Fruit fly (Drosophila melanogaster) whole organism, embryonic: Measurements from ENCODE around the gene CG46303.

Experiments used
- Antp ChIP-seq: fragments of 200-800 bp; sonication (Bioruptor generic); optimal IDR thresholded peaks from 3 replicates; lab custom pipeline; 2016; ENCODE audit warnings: missing biosample characterization, missing genetic modification characterization
- B-H2 ChIP-seq: fragments of 200-800 bp; sonication (Bioruptor generic); optimal IDR thresholded peaks from 2 replicates; lab custom pipeline; 2018; ENCODE audit warnings: missing biosample characterization, mild to moderate bottlenecking, missing genetic modification characterization
- C15 ChIP-seq: fragments of 200-800 bp; sonication (Bioruptor generic); IDR thresholded peaks from 3 replicates; pipeline ENCODE4 v1.3.6; 2022; ENCODE audit warnings: missing biosample characterization, missing genetic modification characterization
- CG10274 ChIP-seq: fragments of 200-800 bp; sonication (Bioruptor generic); optimal IDR thresholded peaks from 3 replicates; lab custom pipeline; 2017; ENCODE audit warnings: missing biosample characterization, mild to moderate bottlenecking, missing genetic modification characterization
- CG10321 ChIP-seq: fragments of 200-800 bp; sonication (Bioruptor generic); IDR thresholded peaks from 2 replicates; pipeline ENCODE4 v1.3.6; 2022; ENCODE audit warnings: missing biosample characterization, missing genetic modification characterization
- CG10543 ChIP-seq: fragments of 200-800 bp; sonication (Bioruptor generic); optimal IDR thresholded peaks from 3 replicates; lab custom pipeline; 2017; ENCODE audit warnings: missing biosample characterization, mild to moderate bottlenecking, missing genetic modification characterization, moderate library complexity
- CG12219 ChIP-seq: fragments of 200-800 bp; sonication (Bioruptor generic); optimal IDR thresholded peaks from 3 replicates; lab custom pipeline; 2018; ENCODE audit warnings: missing biosample characterization, mild to moderate bottlenecking, missing genetic modification characterization
- CG13123 ChIP-seq: fragments of 200-800 bp; sonication (Bioruptor generic); optimal IDR thresholded peaks from 2 replicates; lab custom pipeline; 2016; ENCODE audit warnings: missing biosample characterization, missing genetic modification characterization
- CG14014 ChIP-seq: fragments of 200-800 bp; sonication (Bioruptor generic); IDR thresholded peaks from 2 replicates; pipeline ENCODE4 v1.3.6; 2022; ENCODE audit warnings: missing biosample characterization, missing genetic modification characterization
- CG14860 ChIP-seq: fragments of 200-800 bp; sonication (Bioruptor generic); IDR thresholded peaks from 3 replicates; pipeline ENCODE4 v1.3.6; 2022; ENCODE audit warnings: missing biosample characterization, missing genetic modification characterization; ENCODE audit not compliant: partially characterized antibody
- CG17359 ChIP-seq: fragments of 200-800 bp; sonication (Bioruptor generic); optimal IDR thresholded peaks from 3 replicates; lab custom pipeline; 2018; ENCODE audit warnings: missing biosample characterization, mild to moderate bottlenecking, missing genetic modification characterization, moderate library complexity
- CG17361 ChIP-seq: fragments of 200-800 bp; sonication (Bioruptor generic); IDR thresholded peaks from 3 replicates; pipeline ENCODE4 v1.3.6; 2022; ENCODE audit warnings: missing biosample characterization, missing genetic modification characterization
- CG17829 ChIP-seq: fragments of 200-800 bp; optimal IDR thresholded peaks from 2 replicates; lab custom pipeline; 2019; ENCODE audit warnings: missing biosample characterization, mild to moderate bottlenecking, missing genetic modification characterization, moderate library complexity
- CG1792 ChIP-seq: fragments of 200-800 bp; sonication (Bioruptor generic); optimal IDR thresholded peaks from 2 replicates; lab custom pipeline; 2016; ENCODE audit warnings: missing biosample characterization, missing genetic modification characterization
- CG2129 ChIP-seq: fragments of 200-800 bp; sonication (Bioruptor generic); IDR thresholded peaks from 2 replicates; pipeline ENCODE4 v1.3.6; 2022; ENCODE audit warnings: missing biosample characterization, missing genetic modification characterization; ENCODE audit not compliant: partially characterized antibody
- CG2712 ChIP-seq: fragments of 200-800 bp; optimal IDR thresholded peaks from 3 replicates; lab custom pipeline; 2019; ENCODE audit warnings: missing biosample characterization, mild to moderate bottlenecking, missing genetic modification characterization, moderate library complexity
- CG31224 ChIP-seq: fragments of 200-800 bp; sonication (Bioruptor generic); IDR thresholded peaks from 2 replicates; pipeline ENCODE4 v1.3.6; 2022; ENCODE audit warnings: missing biosample characterization, missing genetic modification characterization
- CG32532 ChIP-seq: fragments of 200-800 bp; sonication (Bioruptor generic); IDR thresholded peaks from 2 replicates; pipeline ENCODE4 v1.3.6; 2022; ENCODE audit warnings: missing biosample characterization, missing genetic modification characterization
- CG33213 ChIP-seq: fragments of 200-800 bp; sonication (Bioruptor generic); optimal IDR thresholded peaks from 3 replicates; lab custom pipeline; 2016; ENCODE audit warnings: missing biosample characterization, missing genetic modification characterization
- CG3726 ChIP-seq: fragments of 200-800 bp; sonication (Bioruptor generic); IDR thresholded peaks from 3 replicates; pipeline ENCODE4, ENCODE4 v1.3.6; 2022; ENCODE audit warnings: missing biosample characterization, missing genetic modification characterization
- CG4404 ChIP-seq: fragments of 200-800 bp; sonication (Bioruptor generic); IDR thresholded peaks from 2 replicates; pipeline ENCODE4 v1.3.6; 2022; ENCODE audit warnings: missing biosample characterization, missing genetic modification characterization
- CG8388 ChIP-seq: fragments of 200-800 bp; sonication (Bioruptor generic); optimal IDR thresholded peaks from 2 replicates; lab custom pipeline; 2019; ENCODE audit warnings: missing biosample characterization, mild to moderate bottlenecking, missing genetic modification characterization, moderate library complexity
- CG8765 ChIP-seq: fragments of 200-800 bp; sonication (Bioruptor generic); IDR thresholded peaks from 2 replicates; pipeline ENCODE4 v1.3.6; 2022; ENCODE audit warnings: missing biosample characterization, missing genetic modification characterization
- Dbx ChIP-seq: fragments of 200-800 bp; sonication (Bioruptor generic); IDR thresholded peaks from 3 replicates; pipeline ENCODE4 v1.3.6; 2022; ENCODE audit warnings: missing biosample characterization, missing genetic modification characterization
- E2f1 ChIP-seq: fragments of 200-800 bp; sonication (Bioruptor generic); IDR thresholded peaks from 2 replicates; pipeline ENCODE4 v1.3.6; 2022; ENCODE audit warnings: missing biosample characterization, missing genetic modification characterization
- Ets65A ChIP-seq: fragments of 200-800 bp; sonication (Bioruptor generic); peaks from one replicate; lab custom pipeline; 2016; ENCODE audit warnings: missing biosample characterization, missing genetic modification characterization
- Ets97D ChIP-seq: fragments of 200-800 bp; sonication (Bioruptor generic); optimal IDR thresholded peaks from 3 replicates; lab custom pipeline; 2016; ENCODE audit warnings: missing biosample characterization, missing genetic modification characterization
- HLH4C ChIP-seq: fragments of 200-800 bp; sonication (Bioruptor generic); IDR thresholded peaks from 3 replicates; pipeline ENCODE4 v1.3.6; 2022; ENCODE audit warnings: missing biosample characterization, missing genetic modification characterization; ENCODE audit not compliant: partially characterized antibody
- Myb ChIP-seq: fragments of 200-800 bp; sonication (Bioruptor generic); optimal IDR thresholded peaks from 2 replicates; lab custom pipeline; 2016; ENCODE audit warnings: missing biosample characterization, missing genetic modification characterization
- Sin3A ChIP-seq: fragments of >200 bp; optimal IDR thresholded peaks from 2 replicates; lab custom pipeline; 2018
- Six4 ChIP-seq: fragments of 200-800 bp; sonication (Bioruptor generic); optimal IDR thresholded peaks from 2 replicates; lab custom pipeline; 2016; ENCODE audit warnings: missing biosample characterization, missing genetic modification characterization
- Sox100B ChIP-seq: fragments of 200-800 bp; sonication (Bioruptor generic); optimal IDR thresholded peaks from 3 replicates; lab custom pipeline; 2018; ENCODE audit warnings: missing biosample characterization, mild to moderate bottlenecking, missing genetic modification characterization
- Trl ChIP-seq, 3 experiments: fragments of >200 bp in 2 of 3; fragments of 200-800 bp in 1 of 3; sonication (Bioruptor generic) in 1 of 3; optimal IDR thresholded peaks; 2 replicates in 1 of 3; 3 replicates in 2 of 3; lab custom pipeline; 2016 to 2017; ENCODE audit warnings: missing biosample characterization in 1 of 3, missing genetic modification characterization in 1 of 3
- ab ChIP-seq: fragments of 200-800 bp; sonication (Bioruptor generic); optimal IDR thresholded peaks from 2 replicates; lab custom pipeline; 2016; ENCODE audit warnings: missing biosample characterization, missing genetic modification characterization
- bowl ChIP-seq: fragments of 200-800 bp; sonication (Bioruptor generic); IDR thresholded peaks from 2 replicates; pipeline ENCODE4 v1.3.6; 2022; ENCODE audit warnings: missing biosample characterization, missing genetic modification characterization
- dmrt11E ChIP-seq: fragments of 200-800 bp; sonication (Bioruptor generic); optimal IDR thresholded peaks from 3 replicates; lab custom pipeline; 2018; ENCODE audit warnings: missing biosample characterization, mild to moderate bottlenecking, missing genetic modification characterization, moderate library complexity
- emc ChIP-seq: fragments of 200-800 bp; sonication (Bioruptor generic); optimal IDR thresholded peaks from 2 replicates; lab custom pipeline; 2016; ENCODE audit warnings: missing biosample characterization, missing genetic modification characterization
- exex ChIP-seq: fragments of 200-800 bp; sonication (Bioruptor generic); optimal IDR thresholded peaks from 4 replicates; lab custom pipeline; 2018; ENCODE audit warnings: missing biosample characterization, mild to moderate bottlenecking, missing genetic modification characterization, moderate library complexity
- ftz-f1 ChIP-seq: fragments of 200-800 bp; sonication (Bioruptor generic); optimal IDR thresholded peaks from 2 replicates; lab custom pipeline; 2016; ENCODE audit warnings: missing biosample characterization, missing genetic modification characterization
- gt ChIP-seq: fragments of 200-800 bp; sonication (Bioruptor generic); IDR thresholded peaks from 2 replicates; pipeline ENCODE4 v1.3.6; 2022; ENCODE audit warnings: missing biosample characterization, missing genetic modification characterization
- lbe ChIP-seq: fragments of 200-800 bp; sonication (Bioruptor generic); optimal IDR thresholded peaks from 2 replicates; lab custom pipeline; 2016; ENCODE audit warnings: missing biosample characterization, mild to moderate bottlenecking, missing genetic modification characterization
- lola ChIP-seq, 3 experiments: fragments of >200 bp in 2 of 3; fragments of 200-800 bp in 1 of 3; sonication (Bioruptor generic) in 1 of 3; optimal IDR thresholded peaks; 2 replicates each; lab custom pipeline; 2017 to 2019; ENCODE audit warnings: missing biosample characterization in 3 of 3, missing genetic modification characterization in 3 of 3, mild to moderate bottlenecking in 1 of 3, moderate library complexity in 1 of 3
- onecut ChIP-seq: fragments of 200-800 bp; sonication (Bioruptor generic); IDR thresholded peaks from 2 replicates; pipeline ENCODE4 v1.3.6; 2022; ENCODE audit warnings: missing biosample characterization, missing genetic modification characterization
- otp ChIP-seq: fragments of 200-800 bp; sonication (Bioruptor generic); IDR thresholded peaks from 3 replicates; pipeline ENCODE4, ENCODE4 v1.3.6; 2022; ENCODE audit warnings: missing biosample characterization, missing genetic modification characterization
- rib ChIP-seq: fragments of 200-800 bp; sonication (Bioruptor generic); IDR thresholded peaks from 2 replicates; pipeline ENCODE4 v1.3.6; 2022; ENCODE audit warnings: missing biosample characterization, missing genetic modification characterization
- scrt ChIP-seq: fragments of 200-800 bp; sonication (Bioruptor generic); optimal IDR thresholded peaks from 2 replicates; lab custom pipeline; 2018; ENCODE audit warnings: missing biosample characterization, mild to moderate bottlenecking, missing genetic modification characterization, moderate library complexity
- sim ChIP-seq: fragments of 200-800 bp; sonication (Bioruptor generic); IDR thresholded peaks from 2 replicates; pipeline ENCODE4 v1.3.6; 2022; ENCODE audit warnings: missing biosample characterization, missing genetic modification characterization
- so ChIP-seq: fragments of 200-800 bp; sonication (Bioruptor generic); IDR thresholded peaks from 3 replicates; pipeline ENCODE4 v1.3.6; 2022; ENCODE audit warnings: missing biosample characterization, missing genetic modification characterization
- tgo ChIP-seq: fragments of 200-800 bp; sonication (Bioruptor generic); IDR thresholded peaks from 3 replicates; pipeline ENCODE4 v1.3.6; 2022; ENCODE audit warnings: missing biosample characterization, missing genetic modification characterization
- tio ChIP-seq: fragments of 200-800 bp; sonication (Bioruptor generic); optimal IDR thresholded peaks from 2 replicates; lab custom pipeline; 2017; ENCODE audit warnings: missing biosample characterization, missing genetic modification characterization, inconsistent platforms

Gene CG46303

dm6 chr3R:5862032-5862641, 40.4 kb downstream of the CG46303 start, which contains the start of gene CG2017 (continued):
- TF ChIP-seq tgo (GFP tag; lab: Robert Waterston, UW) = 0 out of 3 replicates have a peak, but pooled peaks have one; percentile 33
- TF ChIP-seq CG2712 (tag; lab: Kevin White, UChicago) = peak; percentile 100
- TF ChIP-seq C15 (GFP tag; lab: Robert Waterston, UW) = no peak
- peak; percentile 97 for TF ChIP-seq Ets65A (GFP tag; lab: Kevin White, UChicago)
- no peak for TF ChIP-seq bowl (GFP tag; lab: Robert Waterston, UW)
- peak; percentile 18; the same call in 1 of the 2 replicates for TF ChIP-seq CG14014 (GFP tag; lab: Robert Waterston, UW)
- TF ChIP-seq CG13123 (GFP tag; lab: Kevin White, UChicago) = no peak
- no peak for TF ChIP-seq exex (tag; lab: Kevin White, UChicago)
- peak; percentile 53 for TF ChIP-seq Antp
- no peak for TF ChIP-seq CG12219 (GFP tag; lab: Kevin White, UChicago)
- TF ChIP-seq CG33213 (GFP tag; lab: Kevin White, UChicago) = peak; percentile 68
- TF ChIP-seq rib (GFP tag; lab: Robert Waterston, UW) = peak; percentile 52
- TF ChIP-seq CG8765 (GFP tag; lab: Robert Waterston, UW) = no peak
- no peak for TF ChIP-seq gt
- peak; percentile 3 for TF ChIP-seq CG17359 (tag; lab: Kevin White, UChicago)
- TF ChIP-seq otp (GFP tag; lab: Robert Waterston, UW) = no peak
- no peak for TF ChIP-seq CG8388
- 0 out of 2 replicates have a peak, but pooled peaks have one; percentile 12 for TF ChIP-seq CG10321
- TF ChIP-seq ftz-f1 (GFP tag; lab: Kevin White, UChicago) = peak; percentile 37
- no peak for TF ChIP-seq Sox100B (GFP tag; lab: Kevin White, UChicago)
- peak; percentile 39; the same call in 1 of the 2 replicates for TF ChIP-seq E2f1 (GFP tag; lab: Robert Waterston, UW)
- no peak for TF ChIP-seq lola (GFP tag; optimal IDR thresholded peaks at IDR 0.05; lab: Kevin White, UChicago)
- TF ChIP-seq CG3726 (GFP tag; lab: Robert Waterston, UW) = 0 out of 3 replicates have a peak, but pooled peaks have one; percentile 11
- TF ChIP-seq sim (GFP tag; lab: Robert Waterston, UW) = no peak
- TF ChIP-seq HLH4C (GFP tag; lab: Robert Waterston, UW) = no peak
- TF ChIP-seq CG10274 = no peak
- TF ChIP-seq Trl (optimal IDR thresholded peaks at IDR 0.05; lab: Kevin White, UChicago) = no peak
- TF ChIP-seq Trl (GFP tag; optimal IDR thresholded peaks at IDR 0.05; lab: Kevin White, UChicago) = peak; percentile 12
- no peak for TF ChIP-seq CG17361 (GFP tag; lab: Robert Waterston, UW)
- peak; percentile 64 for TF ChIP-seq Sin3A
- 0 out of 2 replicates have a peak, but pooled peaks have one; percentile 17 for TF ChIP-seq CG31224
- no peak for TF ChIP-seq emc (GFP tag; lab: Kevin White, UChicago)
- no peak for TF ChIP-seq CG14860 (GFP tag; lab: Robert Waterston, UW)
- TF ChIP-seq tio (GFP tag; lab: Kevin White, UChicago) = no peak
- TF ChIP-seq so (GFP tag; lab: Robert Waterston, UW) = no peak
- TF ChIP-seq Dbx = peak; percentile 75
- TF ChIP-seq scrt (GFP tag; lab: Kevin White, UChicago) = peak; percentile 18
- peak; percentile 18 for TF ChIP-seq dmrt11E (tag; lab: Kevin White, UChicago)
- no peak for TF ChIP-seq lbe
- peak; percentile 18; the same call in 1 of the 2 replicates for TF ChIP-seq onecut (GFP tag; lab: Robert Waterston, UW)
- TF ChIP-seq B-H2 (GFP tag; lab: Kevin White, UChicago) = peak; percentile 70
- peak; percentile 100 for TF ChIP-seq Myb
- peak; percentile 52; the same call in 1 of the 2 replicates for TF ChIP-seq CG32532 (GFP tag; lab: Robert Waterston, UW)
- no peak for TF ChIP-seq CG4404 (GFP tag; lab: Robert Waterston, UW)
- TF ChIP-seq CG2129 = no peak
- no peak for TF ChIP-seq Six4 (GFP tag; lab: Kevin White, UChicago)
- TF ChIP-seq CG1792 = peak; percentile 42
- peak; percentile 18 for TF ChIP-seq CG10543
- TF ChIP-seq ab = peak; percentile 19
- peak; percentile 92 for TF ChIP-seq Ets97D (GFP tag; lab: Kevin White, UChicago)
- peak; percentile 49 for TF ChIP-seq CG17829
